Worm (Caenorhabditis elegans) whole organism, young adult: ENCODE results near the gene arx-5.

Source experiments
- F23B12.7 ChIP-seq: sonication (generic microtip); optimal IDR thresholded peaks from 2 replicates; lab custom pipeline; 2017; ENCODE audit warnings: missing genetic modification characterization, mild to moderate bottlenecking, missing compliant biosample characterization, antibody characterized with exemption, moderate library complexity; ENCODE audit not compliant: insufficient read depth
- F33H1.4 ChIP-seq: fragments of 200-800 bp; sonication (Bioruptor generic); IDR thresholded peaks from 2 replicates; pipeline ENCODE4 v1.3.6; 2022; ENCODE audit warnings: missing genetic modification reagents, missing genetic modification characterization, missing compliant biosample characterization
- T07F8.4 ChIP-seq: sonication (generic microtip); optimal IDR thresholded peaks from 2 replicates; lab custom pipeline; 2016; ENCODE audit warnings: mild to moderate bottlenecking, missing genetic modification characterization, moderate library complexity, missing compliant biosample characterization
- ceh-27 ChIP-seq: fragments of 200-800 bp; sonication (Bioruptor generic); optimal IDR thresholded peaks from 2 replicates; lab custom pipeline; 2018; ENCODE audit warnings: mild to moderate bottlenecking, missing genetic modification characterization, moderate library complexity, missing compliant biosample characterization
- hmg-20 ChIP-seq: fragments of 200-800 bp; sonication (Bioruptor generic); IDR thresholded peaks from 2 replicates; pipeline ENCODE4 v1.3.6; 2022; ENCODE audit warnings: missing genetic modification reagents, missing genetic modification characterization, missing compliant biosample characterization
- lin-35 ChIP-seq, 3 experiments: fragments of 150-350 bp in 2 of 3; sonication (generic microtip) in 1 of 3; optimal IDR thresholded peaks; 2 replicates each; lab custom pipeline; 2014 to 2018; ENCODE audit warnings: missing biosample characterization in 3 of 3, missing genetic modification characterization in 3 of 3, missing genetic modification reagents in 3 of 3
- madf-6 ChIP-seq: fragments of 200-800 bp; sonication (Bioruptor generic); IDR thresholded peaks from 2 replicates; pipeline ENCODE4 v1.3.6; 2022; ENCODE audit warnings: missing genetic modification reagents, missing genetic modification characterization, missing compliant biosample characterization
- snpc-1.3 ChIP-seq: sonication (generic microtip); optimal IDR thresholded peaks from 2 replicates; lab custom pipeline; 2017; ENCODE audit warnings: missing genetic modification characterization, mild to moderate bottlenecking, missing compliant biosample characterization, antibody characterized with exemption, moderate library complexity, missing genotype, missing genetic modification reagents; ENCODE audit not compliant: insufficient read depth
- tbx-9 ChIP-seq: sonication (generic microtip); optimal IDR thresholded peaks from 2 replicates; lab custom pipeline; 2016; ENCODE audit warnings: borderline replicate concordance, missing genetic modification characterization, inconsistent platforms, missing compliant biosample characterization

DNA sequence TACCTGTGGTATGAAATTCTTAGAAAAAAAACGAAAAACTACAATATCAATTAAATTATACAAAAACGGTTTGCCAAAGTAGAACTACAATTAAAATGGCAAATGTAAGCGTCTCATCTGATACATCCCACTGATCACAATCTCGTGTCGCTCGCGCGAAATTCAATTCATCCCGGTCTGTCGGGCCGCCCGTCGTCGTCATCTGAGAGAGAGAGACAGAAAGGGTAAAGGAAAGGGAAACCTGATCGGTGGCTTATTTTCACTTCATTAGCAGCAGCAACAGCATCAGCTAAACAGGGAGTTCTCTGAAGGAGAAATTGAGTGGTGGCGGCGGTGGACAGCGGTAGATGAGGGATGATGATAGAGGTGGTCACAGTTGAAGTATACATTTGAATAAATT is 17.4 kb downstream of the arx-5 start:
- TF ChIP-seq ceh-27 (GFP tag; lab: Kevin White, UChicago) (no peak), F33H1.4 (GFP tag; lab: Robert Waterston, UW) (no peak), madf-6 (GFP tag; lab: Robert Waterston, UW) (no peak), F23B12.7 (no peak), hmg-20 (GFP tag; lab: Robert Waterston, UW) (no peak), lin-35 (GFP tag; optimal IDR thresholded peaks at IDR 0.05; lab: Kevin White, UChicago) (no peak), T07F8.4 (tag; lab: Kevin White, UChicago) (no peak), tbx-9 (tag; lab: Kevin White, UChicago) (no peak), snpc-1.3 (tag; lab: Kevin White, UChicago) (no peak)
